Worm (Caenorhabditis elegans) whole organism, late embryonic: ENCODE measurements around the gene hlh-15.

Experiments used
- C08G9.2 ChIP-seq: sonication (generic microtip); optimal IDR thresholded peaks from 2 replicates; lab custom pipeline; 2016; ENCODE audit warnings: mild to moderate bottlenecking, missing genetic modification characterization, moderate library complexity, missing compliant biosample characterization
- F13H6.1 ChIP-seq: sonication (generic microtip); optimal IDR thresholded peaks from 2 replicates; lab custom pipeline; 2016; ENCODE audit warnings: missing genetic modification characterization, missing compliant biosample characterization
- T23F11.4 ChIP-seq: fragments of 200-800 bp; sonication (Bioruptor generic); optimal IDR thresholded peaks from 2 replicates; lab custom pipeline; 2018; ENCODE audit warnings: mild to moderate bottlenecking, missing genetic modification characterization, missing compliant biosample characterization
- Y22D7AL.16 ChIP-seq: sonication (generic microtip); optimal IDR thresholded peaks from 2 replicates; lab custom pipeline; 2016; ENCODE audit warnings: missing genetic modification characterization, missing compliant biosample characterization
- ahr-1 ChIP-seq: sonication (generic microtip); optimal IDR thresholded peaks from 2 replicates; lab custom pipeline; 2016; ENCODE audit warnings: missing genetic modification characterization, missing compliant biosample characterization
- ceh-18 ChIP-seq: sonication (generic microtip); optimal IDR thresholded peaks from 2 replicates; lab custom pipeline; 2016; ENCODE audit warnings: missing genetic modification characterization, missing compliant biosample characterization
- ceh-2 ChIP-seq: sonication (generic microtip); optimal IDR thresholded peaks from 2 replicates; lab custom pipeline; 2016; ENCODE audit warnings: missing genotype, missing genetic modification characterization, missing compliant biosample characterization
- ceh-24 ChIP-seq: sonication (generic microtip); optimal IDR thresholded peaks from 2 replicates; lab custom pipeline; 2016; ENCODE audit warnings: mild to moderate bottlenecking, missing genetic modification characterization, missing compliant biosample characterization
- ceh-31 ChIP-seq: sonication (generic microtip); optimal IDR thresholded peaks from 2 replicates; lab custom pipeline; 2016; ENCODE audit warnings: missing genetic modification characterization, missing compliant biosample characterization
- ceh-45 ChIP-seq: fragments of 200-800 bp; sonication (Bioruptor generic); IDR thresholded peaks from 2 replicates; pipeline ENCODE4 v1.3.6; 2022; ENCODE audit warnings: missing genetic modification reagents, missing genetic modification characterization, missing compliant biosample characterization
- che-1 ChIP-seq: sonication (generic microtip); optimal IDR thresholded peaks from 2 replicates; lab custom pipeline; 2016; ENCODE audit warnings: mild to moderate bottlenecking, missing genetic modification characterization, missing compliant biosample characterization
- elt-2 ChIP-seq: sonication (generic microtip); optimal IDR thresholded peaks from 2 replicates; lab custom pipeline; 2016; ENCODE audit warnings: missing genetic modification reagents, missing genetic modification characterization, missing compliant biosample characterization
- ets-4 ChIP-seq: sonication (generic microtip); optimal IDR thresholded peaks from 2 replicates; lab custom pipeline; 2016; ENCODE audit warnings: missing genetic modification characterization, missing compliant biosample characterization
- eyg-1 ChIP-seq: sonication (generic microtip); optimal IDR thresholded peaks from 2 replicates; lab custom pipeline; 2016; ENCODE audit warnings: missing genotype, missing genetic modification characterization, missing compliant biosample characterization
- fax-1 ChIP-seq: sonication (generic microtip); optimal IDR thresholded peaks from 2 replicates; lab custom pipeline; 2016; ENCODE audit warnings: missing genotype, missing genetic modification characterization, missing compliant biosample characterization
- fkh-6 ChIP-seq: sonication (generic microtip); optimal IDR thresholded peaks from 2 replicates; lab custom pipeline; 2016; ENCODE audit warnings: missing genetic modification characterization, missing compliant biosample characterization
- hlh-6 ChIP-seq: sonication (generic microtip); optimal IDR thresholded peaks from 2 replicates; lab custom pipeline; 2016; ENCODE audit warnings: missing genotype, missing genetic modification characterization, missing compliant biosample characterization
- hlh-8 ChIP-seq: sonication (generic microtip); optimal IDR thresholded peaks from 2 replicates; lab custom pipeline; 2016; ENCODE audit warnings: missing genotype, missing genetic modification characterization, missing compliant biosample characterization
- lim-6 ChIP-seq: sonication (generic microtip); optimal IDR thresholded peaks from 2 replicates; lab custom pipeline; 2016; ENCODE audit warnings: missing genetic modification characterization, missing compliant biosample characterization
- lin-11 ChIP-seq: fragments of 200-800 bp; sonication (Bioruptor generic); optimal IDR thresholded peaks from 2 replicates; lab custom pipeline; 2018; ENCODE audit warnings: mild to moderate bottlenecking, missing genetic modification characterization, missing compliant biosample characterization
- nfya-1 ChIP-seq: sonication (generic microtip); optimal IDR thresholded peaks from 2 replicates; lab custom pipeline; 2017; ENCODE audit warnings: missing genetic modification characterization, mild to moderate bottlenecking, missing compliant biosample characterization, antibody characterized with exemption, moderate library complexity
- nhr-11 ChIP-seq: fragments of 150-350 bp; optimal IDR thresholded peaks from 2 replicates; lab custom pipeline; 2014; ENCODE audit warnings: missing biosample characterization, missing genetic modification characterization
- nhr-232 ChIP-seq: sonication (generic microtip); optimal IDR thresholded peaks from 2 replicates; lab custom pipeline; 2016; ENCODE audit warnings: missing genetic modification characterization, missing compliant biosample characterization
- npax-4 ChIP-seq: sonication (generic microtip); optimal IDR thresholded peaks from 2 replicates; lab custom pipeline; 2016; ENCODE audit warnings: missing genetic modification characterization, missing compliant biosample characterization
- pag-3 ChIP-seq: sonication (generic microtip); optimal IDR thresholded peaks from 2 replicates; lab custom pipeline; 2016; ENCODE audit warnings: missing compliant biosample characterization, missing genetic modification characterization, borderline replicate concordance
- pat-9 ChIP-seq: fragments of 200-800 bp; sonication (Bioruptor generic); optimal IDR thresholded peaks from 2 replicates; lab custom pipeline; 2018; ENCODE audit warnings: mild to moderate bottlenecking, missing genetic modification characterization, moderate library complexity, missing compliant biosample characterization
- pax-1 ChIP-seq: fragments of 150-350 bp; optimal IDR thresholded peaks from 2 replicates; lab custom pipeline; 2014; ENCODE audit warnings: missing biosample characterization, missing genetic modification characterization
- pha-4 ChIP-seq: fragments of 150-350 bp; optimal IDR thresholded peaks from 2 replicates; lab custom pipeline; 2018; ENCODE audit warnings: missing biosample characterization, missing genetic modification reagents, missing genetic modification characterization
- pqm-1 ChIP-seq: sonication (generic microtip); optimal IDR thresholded peaks from 2 replicates; lab custom pipeline; 2016; ENCODE audit warnings: missing genetic modification characterization, missing compliant biosample characterization
- ref-2 ChIP-seq: sonication (generic microtip); optimal IDR thresholded peaks from 2 replicates; lab custom pipeline; 2016; ENCODE audit warnings: missing genetic modification characterization, missing compliant biosample characterization
- sdc-2 ChIP-seq: sonication (generic microtip); optimal IDR thresholded peaks from 2 replicates; lab custom pipeline; 2016; ENCODE audit warnings: missing genotype, missing genetic modification characterization, missing compliant biosample characterization
- sox-4 ChIP-seq: sonication (generic microtip); optimal IDR thresholded peaks from 2 replicates; lab custom pipeline; 2017; ENCODE audit warnings: mild to moderate bottlenecking, missing genetic modification characterization, inconsistent platforms, missing compliant biosample characterization
- tbx-2 ChIP-seq: sonication (generic microtip); optimal IDR thresholded peaks from 2 replicates; lab custom pipeline; 2016; ENCODE audit warnings: missing genetic modification characterization, missing compliant biosample characterization
- ttx-3 ChIP-seq: sonication (generic microtip); optimal IDR thresholded peaks from 2 replicates; lab custom pipeline; 2016; ENCODE audit warnings: missing genetic modification reagents, missing genetic modification characterization, missing compliant biosample characterization
- unc-55 ChIP-seq: sonication (generic microtip); optimal IDR thresholded peaks from 2 replicates; lab custom pipeline; 2017; ENCODE audit warnings: missing biosample characterization, missing genetic modification reagents, missing genetic modification characterization
- unc-86 ChIP-seq: sonication (generic microtip); optimal IDR thresholded peaks from 2 replicates; lab custom pipeline; 2016; ENCODE audit warnings: missing genetic modification characterization, missing compliant biosample characterization

The hlh-15 gene

DNA sequence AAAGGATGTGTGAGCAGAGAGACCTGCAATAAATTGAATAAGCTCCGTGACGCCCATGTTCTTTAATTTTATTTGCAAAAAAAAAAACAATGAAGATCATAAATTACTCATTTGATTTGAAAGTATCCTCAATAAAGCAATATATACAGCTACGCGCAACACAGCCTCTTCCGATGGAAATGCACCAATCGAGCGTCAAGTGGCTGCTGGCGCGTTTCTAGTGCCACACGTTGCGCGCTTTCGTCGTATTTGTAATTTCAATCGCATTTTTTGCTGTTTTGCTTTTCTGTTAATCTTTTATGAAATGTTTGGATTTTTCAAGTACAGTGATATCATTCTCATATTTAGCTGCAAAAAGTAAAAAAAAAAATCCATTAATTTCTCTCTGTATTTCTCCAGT is 30.9 kb downstream of the hlh-15 start:
- TF ChIP-seq Y22D7AL.16 (no peak), sdc-2 (tag; lab: Kevin White, UChicago) (peak; percentile 2), ceh-31 (tag; lab: Kevin White, UChicago) (peak; percentile 26), nfya-1 (tag; lab: Kevin White, UChicago) (no peak)
- TF ChIP-seq, all 69 proteins: peak for 2

DNA sequence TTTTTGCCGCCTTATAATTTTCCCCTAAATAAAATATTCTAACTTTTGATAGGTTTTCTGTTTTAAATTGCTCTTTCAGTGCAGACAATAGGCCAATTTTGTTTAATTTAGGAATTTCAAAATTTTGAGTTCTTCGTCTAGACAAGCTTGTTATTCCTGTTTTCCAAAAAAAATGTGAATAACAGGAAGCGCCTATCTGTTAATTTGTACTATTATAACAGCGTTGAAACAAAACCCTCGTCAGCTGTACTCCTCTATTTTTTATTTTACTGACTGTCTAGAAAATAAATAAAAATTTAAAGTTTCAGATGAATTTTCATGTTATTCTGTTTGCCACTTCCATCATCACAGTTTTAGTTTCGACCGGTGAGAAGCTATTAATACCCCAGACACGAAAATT is 31.9 kb downstream of the hlh-15 start, which contains the start of gene F47G3.4:
TSS of gene F47G3.4 (plus strand) at position 301 of the 400 bp plus-strand sequence.
- TF ChIP-seq pat-9 (tag; lab: Kevin White, UChicago): no peak
- no peak for TF ChIP-seq hlh-8
- TF ChIP-seq ahr-1 (tag; lab: Kevin White, UChicago): no peak
- TF ChIP-seq T23F11.4: no peak
- no peak for TF ChIP-seq unc-55 (GFP tag; lab: Kevin White, UChicago)
- no peak for TF ChIP-seq pax-1 (tag; lab: Kevin White, UChicago)
- TF ChIP-seq sox-4 (tag; lab: Kevin White, UChicago): no peak
- no peak for TF ChIP-seq pag-3 (tag; lab: Kevin White, UChicago)
- TF ChIP-seq npax-4 (tag; lab: Kevin White, UChicago): no peak
- no peak for TF ChIP-seq unc-86 (tag; lab: Kevin White, UChicago)
- TF ChIP-seq nhr-11: no peak
- no peak for TF ChIP-seq ceh-24 (tag; lab: Kevin White, UChicago)
- no peak for TF ChIP-seq hlh-6 (tag; lab: Kevin White, UChicago)
- TF ChIP-seq ceh-18 (tag; lab: Kevin White, UChicago): no peak
- no peak for TF ChIP-seq lim-6
- no peak for TF ChIP-seq lin-11
- no peak for TF ChIP-seq pha-4 (tag; lab: Kevin White, UChicago)
- no peak for TF ChIP-seq ets-4 (tag; lab: Kevin White, UChicago)

DNA sequence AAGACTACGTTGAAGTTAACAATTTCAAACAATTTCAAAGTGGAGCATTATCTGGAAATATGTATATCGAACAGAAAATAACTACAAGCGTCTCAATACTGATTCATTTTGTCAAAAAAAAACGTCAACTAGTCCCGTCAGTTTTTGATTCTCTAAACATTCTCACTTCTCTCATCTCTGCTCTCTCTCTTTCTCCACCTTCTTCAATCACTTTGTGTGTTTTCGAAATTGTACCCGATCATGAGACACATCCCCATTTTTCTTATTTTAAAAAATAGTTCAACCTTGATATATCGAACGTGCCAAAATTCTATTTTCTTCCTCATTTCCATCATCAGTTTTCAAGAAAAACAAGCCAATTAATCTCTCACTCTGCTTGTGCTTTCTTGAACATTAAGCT is 32.4 kb downstream of the hlh-15 start:
- TF ChIP-seq ref-2: no peak
- no peak for TF ChIP-seq che-1 (tag; lab: Kevin White, UChicago)
- TF ChIP-seq tbx-2: no peak

DNA sequence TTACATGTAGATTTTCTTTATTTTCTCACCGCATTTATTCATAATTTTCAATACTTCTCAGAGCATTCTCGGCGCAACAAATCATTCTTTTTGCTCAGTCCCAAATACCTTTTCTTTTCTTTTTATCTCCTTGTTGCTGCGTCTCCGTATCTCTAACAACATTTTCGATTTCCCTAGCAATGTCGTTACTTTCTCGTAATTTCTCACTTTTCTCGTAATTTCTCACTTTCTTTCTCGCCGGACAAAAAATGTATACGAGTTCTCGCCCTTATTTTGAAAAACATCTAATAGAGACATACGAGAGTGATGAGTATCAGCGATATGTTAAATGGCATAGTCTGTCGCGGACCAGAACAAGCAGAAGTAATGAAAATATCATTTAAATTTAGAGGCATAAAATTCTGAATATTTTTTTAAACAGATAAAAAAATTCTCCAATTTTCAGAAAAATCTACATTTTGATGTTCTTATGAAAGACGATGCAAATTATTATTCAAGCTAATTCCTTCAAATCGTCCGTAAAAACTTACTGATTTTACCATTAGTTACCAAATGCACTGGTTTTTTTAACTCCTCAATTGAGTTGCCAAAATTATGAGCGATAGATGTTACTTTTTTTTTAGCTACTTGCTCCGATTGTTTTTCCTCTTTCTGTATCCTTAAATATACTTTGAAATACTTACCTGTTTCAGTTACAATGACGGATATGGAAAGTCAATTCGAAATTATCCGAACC is 37.7 kb downstream of the hlh-15 start, which contains the start of gene F47G3.3:
TSS of gene F47G3.3 (plus strand) at position 686 of the 736 bp plus-strand sequence.
- no peak for TF ChIP-seq F13H6.1 (tag; lab: Kevin White, UChicago)
- no peak for TF ChIP-seq pha-4 (tag; lab: Kevin White, UChicago)
- no peak for TF ChIP-seq fax-1 (tag; lab: Kevin White, UChicago)
- TF ChIP-seq Y22D7AL.16: no peak
- no peak for TF ChIP-seq ceh-45
- TF ChIP-seq pqm-1 (tag; lab: Kevin White, UChicago): no peak
- TF ChIP-seq eyg-1 (tag; lab: Kevin White, UChicago): no peak
- TF ChIP-seq elt-2: no peak
- TF ChIP-seq ceh-31 (tag; lab: Kevin White, UChicago): no peak
- no peak for TF ChIP-seq ceh-2 (tag; lab: Kevin White, UChicago)
- no peak for TF ChIP-seq fkh-6 (tag; lab: Kevin White, UChicago)
- TF ChIP-seq nhr-232 (tag; lab: Kevin White, UChicago): no peak
- no peak for TF ChIP-seq ttx-3 (tag; lab: Kevin White, UChicago)
- TF ChIP-seq C08G9.2 (tag; lab: Kevin White, UChicago): no peak
